Worm (Caenorhabditis elegans): ENCODE results near the gene D1025.10.

The D1025.10 gene

DNA sequence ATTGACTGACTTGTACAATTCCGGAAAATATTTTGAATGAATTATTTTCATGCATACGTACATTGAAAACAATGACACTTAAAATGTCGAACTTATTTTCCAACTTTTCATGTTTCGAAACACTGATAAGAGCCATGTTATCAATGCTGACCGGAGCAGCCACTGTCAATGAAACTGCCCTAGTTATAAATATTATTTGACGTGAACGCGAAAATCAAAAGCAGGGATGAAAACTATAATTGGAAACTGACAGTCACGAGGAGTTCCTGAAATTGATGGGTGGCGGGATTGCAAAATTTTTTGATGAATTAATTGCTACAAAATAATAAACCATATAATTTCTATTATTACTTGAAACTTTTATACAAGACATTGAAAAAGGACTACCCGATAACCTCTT lies 22.8 kb downstream of the D1025.10 start:
- TF ChIP-seq fkh-6 (tag; optimal IDR thresholded peaks at IDR 0.05) (no peak), nfya-1 (tag; optimal IDR thresholded peaks at IDR 0.05) (no peak)

DNA sequence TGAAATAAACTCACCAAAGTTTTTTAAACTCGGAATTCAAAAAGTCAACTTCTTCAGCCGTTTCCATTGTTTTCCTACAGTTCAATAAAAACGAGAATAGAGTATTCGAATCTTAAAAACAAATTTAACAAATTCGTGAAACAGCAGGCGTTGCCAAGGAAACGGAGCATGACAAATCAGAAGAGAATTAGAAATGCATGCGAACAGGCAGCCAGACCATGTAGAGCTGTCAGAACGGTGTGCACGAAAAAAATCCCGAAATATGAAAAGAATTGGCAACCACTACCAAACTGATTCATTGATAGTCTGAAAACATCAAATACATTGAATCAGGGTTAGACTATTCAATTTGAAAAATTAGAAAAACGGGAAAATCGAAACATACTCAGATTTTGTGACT lies 25.3 kb downstream of the D1025.10 start, which contains the start of gene fbxa-81:
Gene fbxa-81 (minus strand): TSS at position 101 of the 400 bp plus-strand sequence.
- TF ChIP-seq npax-4 (tag; optimal IDR thresholded peaks at IDR 0.05) (no peak), pha-4 (tag; optimal IDR thresholded peaks at IDR 0.05) (no peak), syd-9 (tag; optimal IDR thresholded peaks at IDR 0.05) (no peak), tbx-2 (tag; optimal IDR thresholded peaks at IDR 0.05) (no peak), K09A11.1 (tag; optimal IDR thresholded peaks at IDR 0.05; ENCODE audit: insufficient read depth) (no peak), pat-9 (tag; optimal IDR thresholded peaks at IDR 0.05) (no peak), madf-2 (tag; optimal IDR thresholded peaks at IDR 0.05) (no peak), ceh-6 (GFP tag; optimal IDR thresholded peaks at IDR 0.05) (no peak), elt-2 (tag; optimal IDR thresholded peaks at IDR 0.05) (no peak), ceh-14 (tag; optimal IDR thresholded peaks at IDR 0.05) (no peak), nfya-1 (tag; optimal IDR thresholded peaks at IDR 0.05) (no peak), ceh-2 (tag; optimal IDR thresholded peaks at IDR 0.05) (no peak), rnt-1 (tag; optimal IDR thresholded peaks at IDR 0.05) (no peak), pag-3 (tag; optimal IDR thresholded peaks at IDR 0.05; ENCODE audit: borderline replicate concordance) (no peak), hlh-6 (tag; optimal IDR thresholded peaks at IDR 0.05) (no peak), ceh-34 (tag; optimal IDR thresholded peaks at IDR 0.05) (no peak), ahr-1 (tag; optimal IDR thresholded peaks at IDR 0.05) (no peak), nhr-232 (tag; optimal IDR thresholded peaks at IDR 0.05) (no peak), elt-4 (tag; optimal IDR thresholded peaks at IDR 0.05) (no peak)

DNA sequence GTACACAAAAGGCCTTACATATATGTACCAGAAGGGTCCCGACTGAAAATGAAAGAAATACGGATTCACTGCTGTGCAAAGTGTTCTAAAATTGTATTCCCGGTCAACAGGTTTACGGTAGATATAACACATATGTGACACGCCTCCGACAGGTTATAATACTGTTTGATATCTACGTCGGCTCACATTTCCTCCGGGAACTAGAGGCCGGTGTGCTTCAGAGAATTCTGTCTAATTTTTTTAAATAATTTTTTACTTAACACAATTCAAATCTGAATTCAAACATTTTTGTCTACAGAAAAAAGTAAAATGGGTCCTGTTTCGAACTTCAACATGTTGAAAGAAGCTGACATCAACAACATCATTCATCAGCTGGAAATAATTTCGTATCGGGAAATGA lies 26.6 kb downstream of the D1025.10 start, which contains the start of gene T24C2.3:
Gene T24C2.3 (plus strand): TSS at position 301 of the 400 bp plus-strand sequence.
- TF ChIP-seq pat-9 (tag; optimal IDR thresholded peaks at IDR 0.05) (no peak), sox-4 (tag; optimal IDR thresholded peaks at IDR 0.05) (no peak), pha-4 (tag; optimal IDR thresholded peaks at IDR 0.05) (no peak), pha-2 (tag; optimal IDR thresholded peaks at IDR 0.05) (no peak), ceh-34 (tag; optimal IDR thresholded peaks at IDR 0.05) (no peak), ets-4 (tag; optimal IDR thresholded peaks at IDR 0.05) (no peak), T23F11.4 (GFP tag; optimal IDR thresholded peaks at IDR 0.05) (no peak), lim-6 (tag; optimal IDR thresholded peaks at IDR 0.05) (no peak), dve-1 (tag; optimal IDR thresholded peaks at IDR 0.05) (no peak), eyg-1 (tag; optimal IDR thresholded peaks at IDR 0.05) (no peak), ceh-30 (tag; optimal IDR thresholded peaks at IDR 0.05) (no peak), ceh-14 (tag; optimal IDR thresholded peaks at IDR 0.05) (no peak)

DNA sequence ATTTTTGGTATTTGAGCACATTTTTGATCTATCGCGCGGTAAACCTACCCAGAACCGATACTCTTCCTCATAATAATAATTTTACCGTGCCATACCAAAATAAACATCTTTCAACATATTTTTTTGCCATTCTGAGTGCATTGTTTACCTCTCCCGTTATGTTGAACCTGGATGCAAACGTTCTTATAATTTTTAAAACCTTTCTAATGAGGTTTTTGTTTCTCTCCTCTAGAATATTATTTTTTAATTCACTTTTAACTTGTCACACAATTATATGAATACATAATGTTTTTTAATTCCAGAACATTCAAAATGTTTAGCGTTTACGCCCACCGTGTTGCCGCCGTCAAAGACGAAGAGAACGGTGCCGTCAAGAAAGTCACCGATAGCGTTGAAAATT lies 28.9 kb downstream of the D1025.10 start, which contains the start of gene enri-2:
Gene enri-2 (plus strand): TSS at position 301 of the 400 bp plus-strand sequence.
- no peak for TF ChIP-seq hlh-30 (tag; optimal IDR thresholded peaks at IDR 0.05; ENCODE audit: insufficient read depth)
- no peak for TF ChIP-seq dmd-4 (tag; optimal IDR thresholded peaks at IDR 0.05; ENCODE audit: borderline replicate concordance)
- TF ChIP-seq ceh-19 (GFP tag; optimal IDR thresholded peaks at IDR 0.05): no peak
- TF ChIP-seq ref-2 (tag; optimal IDR thresholded peaks at IDR 0.05): no peak
- TF ChIP-seq ceh-22 (tag; optimal IDR thresholded peaks at IDR 0.05): no peak
- TF ChIP-seq ceh-31 (tag; optimal IDR thresholded peaks at IDR 0.05): no peak
- TF ChIP-seq pat-9 (tag; optimal IDR thresholded peaks at IDR 0.05): no peak
- no peak for TF ChIP-seq sox-2 (GFP tag; IDR thresholded peaks at IDR 0.05)
- no peak for TF ChIP-seq ceh-2 (tag; optimal IDR thresholded peaks at IDR 0.05)
- TF ChIP-seq tbx-2 (tag; optimal IDR thresholded peaks at IDR 0.05): no peak
- TF ChIP-seq nfya-1 (tag; optimal IDR thresholded peaks at IDR 0.05): no peak
- no peak for TF ChIP-seq ama-1 (optimal IDR thresholded peaks at IDR 0.05)
- TF ChIP-seq Y22D7AL.16 (tag; optimal IDR thresholded peaks at IDR 0.05): no peak
- no peak for TF ChIP-seq unc-86 (tag; optimal IDR thresholded peaks at IDR 0.05)
- TF ChIP-seq nhr-232 (tag; optimal IDR thresholded peaks at IDR 0.05): no peak
- TF ChIP-seq pax-1 (tag; optimal IDR thresholded peaks at IDR 0.05): no peak
- no peak for TF ChIP-seq nhr-11 (tag; optimal IDR thresholded peaks at IDR 0.05)
- TF ChIP-seq pros-1 (tag; optimal IDR thresholded peaks at IDR 0.05): no peak
- TF ChIP-seq hlh-6 (tag; optimal IDR thresholded peaks at IDR 0.05): no peak
- no peak for TF ChIP-seq hlh-13 (GFP tag; optimal IDR thresholded peaks at IDR 0.05)

All from whole organism, late embryonic.